ENCODE assay signal across 2 fruit fly cellular contexts in the genomic region with DNA sequence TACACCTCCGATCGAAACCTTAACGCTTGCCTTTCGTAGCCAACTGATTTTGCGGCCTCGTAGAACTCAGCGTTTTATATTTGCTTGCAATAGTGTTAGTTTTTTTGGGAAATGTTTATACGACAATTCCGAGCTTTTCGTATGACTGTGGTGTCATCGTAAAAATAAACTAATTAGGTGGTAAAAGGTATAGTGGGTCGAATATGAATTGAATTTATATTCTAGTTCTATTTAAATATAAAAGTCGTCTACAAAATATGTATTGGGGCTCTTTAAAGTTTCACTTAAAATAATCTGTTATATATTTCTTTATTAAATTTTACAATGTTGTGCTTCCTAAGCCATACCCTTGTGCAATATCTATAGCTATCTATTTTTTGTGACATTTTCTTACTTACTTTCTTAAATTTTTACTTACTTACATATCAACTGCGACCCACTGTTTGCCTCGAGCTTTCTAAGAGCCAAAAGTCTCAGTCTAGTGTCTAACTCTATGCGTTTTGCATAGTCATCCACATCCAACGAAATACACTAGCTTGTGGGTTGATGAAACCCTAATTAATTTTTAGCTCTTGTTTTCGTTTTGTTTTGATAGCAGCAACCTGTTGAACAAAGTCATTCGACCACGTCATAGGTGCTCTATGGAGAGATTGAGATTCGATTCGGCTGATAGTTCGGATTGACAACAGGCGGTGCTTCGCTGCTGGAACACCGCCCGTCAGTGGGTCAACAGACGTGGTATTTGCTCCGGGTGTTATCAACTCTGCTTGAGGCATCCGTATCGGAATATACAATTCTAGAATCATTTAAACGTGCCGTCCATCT.
TF ChIP-seq lines count a peak whose summit lies in the region.

A gene (minus strand): TSS at position 51 of the 825 bp plus-strand sequence.

TF ChIP-seq in whole organism, embryonic, 481 proteins besides CTCF, POLR2A, EP300 and RAD21 (continued from another document and continues in another):
- TF ChIP-seq Vsx1 (GFP tag; optimal IDR thresholded peaks at IDR 0.05; lab: Kevin White, UChicago) = peak; percentile 93
- no peak for TF ChIP-seq lbe (GFP tag; optimal IDR thresholded peaks at IDR 0.05; lab: Kevin White, UChicago)
- TF ChIP-seq CG15011 (GFP tag; optimal IDR thresholded peaks at IDR 0.05; lab: Kevin White, UChicago) = peak; percentile 87
- TF ChIP-seq CG4820 (GFP tag; optimal IDR thresholded peaks at IDR 0.05; lab: Kevin White, UChicago) = no peak
- no peak for TF ChIP-seq Optix (GFP tag; IDR thresholded peaks at IDR 0.05; lab: Robert Waterston, UW)
- no peak for TF ChIP-seq mld (GFP tag; IDR thresholded peaks at IDR 0.05; lab: Robert Waterston, UW; ENCODE audit: partially characterized antibody)
- TF ChIP-seq Sry-δ (GFP tag; optimal IDR thresholded peaks at IDR 0.05; lab: Kevin White, UChicago) = no peak
- no peak for TF ChIP-seq Drgx (GFP tag; IDR thresholded peaks at IDR 0.05; lab: Robert Waterston, UW)
- TF ChIP-seq CG10209 (GFP tag; optimal IDR thresholded peaks at IDR 0.05; lab: Kevin White, UChicago) = peak; percentile 77
- TF ChIP-seq otp (GFP tag; IDR thresholded peaks at IDR 0.05; lab: Robert Waterston, UW) = no peak
- peak; percentile 61 for TF ChIP-seq NFAT (GFP tag; IDR thresholded peaks at IDR 0.05; lab: Robert Waterston, UW)
- TF ChIP-seq CG7987 (GFP tag; optimal IDR thresholded peaks at IDR 0.05; lab: Kevin White, UChicago) = no peak
- TF ChIP-seq CG11398 (GFP tag; optimal IDR thresholded peaks at IDR 0.05; lab: Kevin White, UChicago) = no peak
- no peak for TF ChIP-seq stwl (tag; optimal IDR thresholded peaks at IDR 0.05; lab: Kevin White, UChicago)
- TF ChIP-seq CG6854 (GFP tag; optimal IDR thresholded peaks at IDR 0.05; lab: Kevin White, UChicago) = peak; percentile 91
- TF ChIP-seq HHEX (GFP tag; optimal IDR thresholded peaks at IDR 0.05; lab: Kevin White, UChicago) = peak; percentile 91
- TF ChIP-seq fd96Cb (tag; optimal IDR thresholded peaks at IDR 0.05; lab: Kevin White, UChicago) = peak; percentile 83
- TF ChIP-seq sens-2 (GFP tag; IDR thresholded peaks at IDR 0.05; lab: Robert Waterston, UW) = no peak
- TF ChIP-seq fd102C (GFP tag; optimal IDR thresholded peaks at IDR 0.05; lab: Kevin White, UChicago) = no peak
- TF ChIP-seq Ets97D (GFP tag; optimal IDR thresholded peaks at IDR 0.05; lab: Kevin White, UChicago) = no peak
- TF ChIP-seq psq (GFP tag; optimal IDR thresholded peaks at IDR 0.05; lab: Kevin White, UChicago) = no peak
- no peak for TF ChIP-seq br (optimal IDR thresholded peaks at IDR 0.05; lab: Kevin White, UChicago)
- no peak for TF ChIP-seq cato (GFP tag; optimal IDR thresholded peaks at IDR 0.05; lab: Kevin White, UChicago; ENCODE audit: borderline replicate concordance)
- TF ChIP-seq nmo (GFP tag; optimal IDR thresholded peaks at IDR 0.05; lab: Kevin White, UChicago) = peak; percentile 74
- peak; percentile 41 for TF ChIP-seq CrebB (tag; optimal IDR thresholded peaks at IDR 0.05; lab: Kevin White, UChicago)
- TF ChIP-seq vnd (GFP tag; IDR thresholded peaks at IDR 0.05; lab: Robert Waterston, UW; ENCODE audit: partially characterized antibody) = no peak
- no peak for TF ChIP-seq CG7963 (GFP tag; IDR thresholded peaks at IDR 0.05; lab: Robert Waterston, UW; ENCODE audit: partially characterized antibody)
- TF ChIP-seq lmd (GFP tag; IDR thresholded peaks at IDR 0.05; lab: Robert Waterston, UW) = peak; percentile 72
- TF ChIP-seq HLH54F (GFP tag; optimal IDR thresholded peaks at IDR 0.05; lab: Kevin White, UChicago) = no peak
- peak; percentile 40 for TF ChIP-seq trem (tag; optimal IDR thresholded peaks at IDR 0.05; lab: Kevin White, UChicago)
- TF ChIP-seq grau (tag; optimal IDR thresholded peaks at IDR 0.05; lab: Kevin White, UChicago) = peak; percentile 91
- peak; percentile 51 for TF ChIP-seq ara (GFP tag; IDR thresholded peaks at IDR 0.05; lab: Robert Waterston, UW)
- no peak for TF ChIP-seq MESR4 (GFP tag; optimal IDR thresholded peaks at IDR 0.05; lab: Kevin White, UChicago)
- peak; percentile 58 for TF ChIP-seq CG34376 (GFP tag; optimal IDR thresholded peaks at IDR 0.05; lab: Kevin White, UChicago)
- peak; percentile 78 for TF ChIP-seq CG4328 (GFP tag; optimal IDR thresholded peaks at IDR 0.05; lab: Kevin White, UChicago)
- TF ChIP-seq CG10267 (tag; optimal IDR thresholded peaks at IDR 0.05; lab: Kevin White, UChicago) = peak; percentile 78
- TF ChIP-seq Atf-2 (GFP tag; optimal IDR thresholded peaks at IDR 0.05; lab: Kevin White, UChicago) = no peak
- no peak for TF ChIP-seq kay (GFP tag; optimal IDR thresholded peaks at IDR 0.05; lab: Kevin White, UChicago)
- TF ChIP-seq dm (GFP tag; optimal IDR thresholded peaks at IDR 0.05; lab: Kevin White, UChicago) = no peak
- TF ChIP-seq tx (GFP tag; optimal IDR thresholded peaks at IDR 0.05; lab: Kevin White, UChicago) = no peak
- peak; percentile 67; the same call in 2 of the 3 replicates for TF ChIP-seq jigr1 (GFP tag; IDR thresholded peaks at IDR 0.05; lab: Robert Waterston, UW)
- no peak for TF ChIP-seq CG3838 (GFP tag; optimal IDR thresholded peaks at IDR 0.05; lab: Kevin White, UChicago)
- peak; percentile 70 for TF ChIP-seq tio (GFP tag; optimal IDR thresholded peaks at IDR 0.05; lab: Kevin White, UChicago)
- peak; percentile 79 for TF ChIP-seq CG12299 (tag; optimal IDR thresholded peaks at IDR 0.05; lab: Kevin White, UChicago)
- TF ChIP-seq C15 (GFP tag; IDR thresholded peaks at IDR 0.05; lab: Robert Waterston, UW) = peak; percentile 83
- no peak for TF ChIP-seq Hr78 (GFP tag; optimal IDR thresholded peaks at IDR 0.05; lab: Kevin White, UChicago)
- TF ChIP-seq CG8290 (GFP tag; optimal IDR thresholded peaks at IDR 0.05; lab: Kevin White, UChicago) = peak; percentile 21
- TF ChIP-seq CG8290 (tag; optimal IDR thresholded peaks at IDR 0.05; lab: Kevin White, UChicago) = peak in 1 of 2 experiments; percentile 9
- TF ChIP-seq hkb (optimal IDR thresholded peaks at IDR 0.05; lab: Kevin White, UChicago) = no peak
- TF ChIP-seq hkb (GFP tag; IDR thresholded peaks at IDR 0.05; lab: Robert Waterston, UW) = peak; percentile 77; the same call in 1 of the 2 replicates
- TF ChIP-seq sr (GFP tag; IDR thresholded peaks at IDR 0.05; lab: Robert Waterston, UW) = no peak
- no peak for TF ChIP-seq CG1603 (tag; optimal IDR thresholded peaks at IDR 0.05; lab: Kevin White, UChicago)
- TF ChIP-seq CG11085 (GFP tag; IDR thresholded peaks at IDR 0.05; lab: Robert Waterston, UW) = peak; percentile 85
- TF ChIP-seq fru (optimal IDR thresholded peaks at IDR 0.05; lab: Kevin White, UChicago) = no peak
- TF ChIP-seq CG12155 (GFP tag; optimal IDR thresholded peaks at IDR 0.05; lab: Kevin White, UChicago) = peak; percentile 66
- no peak for TF ChIP-seq Mrtf (GFP tag; IDR thresholded peaks at IDR 0.05; lab: Robert Waterston, UW)
- no peak for TF ChIP-seq Spps (tag; optimal IDR thresholded peaks at IDR 0.05; lab: Kevin White, UChicago)
- peak; percentile 79 for TF ChIP-seq so (GFP tag; IDR thresholded peaks at IDR 0.05; lab: Robert Waterston, UW)
- peak; percentile 80 for TF ChIP-seq CG30403 (GFP tag; optimal IDR thresholded peaks at IDR 0.05; lab: Kevin White, UChicago)
- TF ChIP-seq CG14441 (GFP tag; IDR thresholded peaks at IDR 0.05; lab: Robert Waterston, UW) = peak; percentile 83
- peak; percentile 92 for TF ChIP-seq CoRest (tag; optimal IDR thresholded peaks at IDR 0.05; lab: Kevin White, UChicago)
- peak; percentile 9 for TF ChIP-seq CG31388 (GFP tag; optimal IDR thresholded peaks at IDR 0.05; lab: Kevin White, UChicago)

TF ChIP-seq in whole organism, wandering third instar larva, 38 proteins besides CTCF, POLR2A, EP300 and RAD21 (continued from another document):
- no peak for TF ChIP-seq CG9705 (GFP tag; optimal IDR thresholded peaks at IDR 0.05; lab: Kevin White, UChicago)
